Fruit fly (Drosophila melanogaster) whole organism, embryonic: ENCODE data around the gene mRpS7.

ENCODE experiments used
- BEAF-32 ChIP-seq: fragments of 200-800 bp; sonication (Bioruptor generic); optimal IDR thresholded peaks from 3 replicates; lab custom pipeline; 2017; ENCODE audit warnings: missing biosample characterization, missing genetic modification characterization, mild to moderate bottlenecking, moderate library complexity, missing genetic modification reagents
- CG10565 ChIP-seq: fragments of 200-800 bp; sonication (Bioruptor generic); optimal IDR thresholded peaks from 3 replicates; lab custom pipeline; 2016; ENCODE audit warnings: missing biosample characterization, mild to moderate bottlenecking, missing genetic modification characterization
- CG10959 ChIP-seq: fragments of 200-800 bp; sonication (Bioruptor generic); IDR thresholded peaks from 2 replicates; pipeline ENCODE4 v1.3.6; 2022; ENCODE audit warnings: missing biosample characterization, missing genetic modification characterization
- CG12769 ChIP-seq: fragments of 200-800 bp; sonication (Bioruptor generic); optimal IDR thresholded peaks from 2 replicates; lab custom pipeline; 2019; ENCODE audit warnings: missing biosample characterization, mild to moderate bottlenecking, missing genetic modification characterization, moderate library complexity
- CG15601 ChIP-seq: fragments of 200-800 bp; sonication (Bioruptor generic); optimal IDR thresholded peaks from 3 replicates; lab custom pipeline; 2019; ENCODE audit warnings: missing biosample characterization, mild to moderate bottlenecking, missing genetic modification characterization, moderate library complexity
- CG15696 ChIP-seq: fragments of 200-800 bp; sonication (Bioruptor generic); optimal IDR thresholded peaks from 2 replicates; lab custom pipeline; 2019; ENCODE audit warnings: missing biosample characterization, mild to moderate bottlenecking, missing genetic modification characterization, moderate library complexity
- CG1603 ChIP-seq: fragments of 200-800 bp; sonication (Bioruptor generic); optimal IDR thresholded peaks from 2 replicates; lab custom pipeline; 2019; ENCODE audit warnings: missing biosample characterization, mild to moderate bottlenecking, missing genetic modification characterization, moderate library complexity
- CG16815 ChIP-seq: fragments of 200-800 bp; sonication (Bioruptor generic); optimal IDR thresholded peaks from 3 replicates; lab custom pipeline; 2017; ENCODE audit warnings: missing biosample characterization, mild to moderate bottlenecking, missing genetic modification characterization
- CG17359 ChIP-seq: fragments of 200-800 bp; sonication (Bioruptor generic); optimal IDR thresholded peaks from 3 replicates; lab custom pipeline; 2018; ENCODE audit warnings: missing biosample characterization, mild to moderate bottlenecking, missing genetic modification characterization, moderate library complexity
- CG17361 ChIP-seq: fragments of 200-800 bp; sonication (Bioruptor generic); IDR thresholded peaks from 3 replicates; pipeline ENCODE4 v1.3.6; 2022; ENCODE audit warnings: missing biosample characterization, missing genetic modification characterization
- CG17612 ChIP-seq: fragments of 200-800 bp; sonication (Bioruptor generic); IDR thresholded peaks from 2 replicates; pipeline ENCODE4 v1.3.6; 2022; ENCODE audit warnings: missing biosample characterization, missing genetic modification characterization
- CG17829 ChIP-seq: fragments of 200-800 bp; optimal IDR thresholded peaks from 2 replicates; lab custom pipeline; 2019; ENCODE audit warnings: missing biosample characterization, mild to moderate bottlenecking, missing genetic modification characterization, moderate library complexity
- CG18262 ChIP-seq: fragments of 200-800 bp; optimal IDR thresholded peaks from 3 replicates; lab custom pipeline; 2019; ENCODE audit warnings: missing biosample characterization, mild to moderate bottlenecking, missing genetic modification characterization, moderate library complexity
- CG2120 ChIP-seq: fragments of 200-800 bp; sonication (Bioruptor generic); optimal IDR thresholded peaks from 3 replicates; lab custom pipeline; 2016; ENCODE audit warnings: missing biosample characterization, missing genetic modification characterization
- CG2875 ChIP-seq: fragments of 200-800 bp; sonication (Bioruptor generic); optimal IDR thresholded peaks from 2 replicates; lab custom pipeline; 2017; ENCODE audit warnings: missing biosample characterization, mild to moderate bottlenecking, missing genetic modification characterization, missing genetic modification reagents
- CG3847 ChIP-seq: fragments of 200-800 bp; sonication (Bioruptor generic); IDR thresholded peaks from 2 replicates; pipeline ENCODE4 v1.3.6; 2022; ENCODE audit warnings: missing biosample characterization, missing genetic modification characterization
- CG9932 ChIP-seq: fragments of 200-800 bp; sonication (Bioruptor generic); IDR thresholded peaks from 2 replicates; pipeline ENCODE4 v1.3.6; 2022; ENCODE audit warnings: missing biosample characterization, missing genetic modification characterization
- CHES-1-like ChIP-seq: fragments of 200-800 bp; sonication (Bioruptor generic); optimal IDR thresholded peaks from 2 replicates; lab custom pipeline; 2016; ENCODE audit warnings: missing biosample characterization, missing genetic modification characterization
- CkIIα-i1 ChIP-seq: fragments of 200-800 bp; sonication (Bioruptor generic); IDR thresholded peaks from 2 replicates; pipeline ENCODE4 v1.3.6; 2022; ENCODE audit warnings: missing biosample characterization, missing genetic modification characterization
- CoRest ChIP-seq: fragments of 200-800 bp; sonication (Bioruptor generic); optimal IDR thresholded peaks from 3 replicates; lab custom pipeline; 2018; ENCODE audit warnings: missing biosample characterization, mild to moderate bottlenecking, missing genetic modification characterization, moderate library complexity
- Dbx ChIP-seq: fragments of 200-800 bp; sonication (Bioruptor generic); IDR thresholded peaks from 3 replicates; pipeline ENCODE4 v1.3.6; 2022; ENCODE audit warnings: missing biosample characterization, missing genetic modification characterization
- Dp ChIP-seq: fragments of 200-800 bp; sonication (Bioruptor generic); optimal IDR thresholded peaks from 2 replicates; lab custom pipeline; 2018; ENCODE audit warnings: missing biosample characterization, mild to moderate bottlenecking, missing genetic modification characterization, moderate library complexity
- Drgx ChIP-seq: fragments of 200-800 bp; sonication (Bioruptor generic); IDR thresholded peaks from 2 replicates; pipeline ENCODE4 v1.3.6; 2022; ENCODE audit warnings: missing biosample characterization, missing genetic modification characterization
- Fer1 ChIP-seq: fragments of 200-800 bp; sonication (Bioruptor generic); optimal IDR thresholded peaks from 2 replicates; lab custom pipeline; 2017; ENCODE audit warnings: missing biosample characterization, mild to moderate bottlenecking, missing genetic modification characterization
- Gug ChIP-seq: fragments of 200-800 bp; sonication (Bioruptor generic); IDR thresholded peaks from 4 replicates; pipeline ENCODE4 v1.3.6; 2022; ENCODE audit warnings: missing biosample characterization, missing genetic modification characterization
- Hr51 ChIP-seq, 2 experiments: fragments of 200-800 bp; sonication (Bioruptor generic); optimal IDR thresholded peaks; 2 replicates in 1 of 2; 3 replicates in 1 of 2; lab custom pipeline; 2016 to 2018; ENCODE audit warnings: missing biosample characterization in 2 of 2, missing genetic modification characterization in 2 of 2, mild to moderate bottlenecking in 1 of 2, moderate library complexity in 1 of 2
- Sry-β ChIP-seq: fragments of 200-800 bp; sonication (Bioruptor generic); optimal IDR thresholded peaks from 2 replicates; lab custom pipeline; 2018; ENCODE audit warnings: missing biosample characterization, mild to moderate bottlenecking, missing genetic modification characterization, moderate library complexity
- Taf1 ChIP-seq: fragments of 200-800 bp; sonication (Bioruptor generic); IDR thresholded peaks from 2 replicates; pipeline ENCODE4 v1.3.6; 2022; ENCODE audit warnings: missing biosample characterization, missing genetic modification characterization
- Trl ChIP-seq, 3 experiments: fragments of >200 bp in 2 of 3; fragments of 200-800 bp in 1 of 3; sonication (Bioruptor generic) in 1 of 3; optimal IDR thresholded peaks; 2 replicates in 1 of 3; 3 replicates in 2 of 3; lab custom pipeline; 2016 to 2017; ENCODE audit warnings: missing biosample characterization in 1 of 3, missing genetic modification characterization in 1 of 3
- ara ChIP-seq: fragments of 200-800 bp; sonication (Bioruptor generic); IDR thresholded peaks from 2 replicates; pipeline ENCODE4 v1.3.6; 2022; ENCODE audit warnings: missing biosample characterization, missing genetic modification characterization
- ash1 ChIP-seq: fragments of 200-800 bp; sonication (Bioruptor generic); optimal IDR thresholded peaks from 2 replicates; lab custom pipeline; 2018; ENCODE audit warnings: missing biosample characterization, mild to moderate bottlenecking, missing genetic modification characterization
- crc ChIP-seq: fragments of 200-800 bp; sonication (Bioruptor generic); optimal IDR thresholded peaks from 2 replicates; lab custom pipeline; 2016; ENCODE audit warnings: missing biosample characterization, missing genetic modification characterization
- crp ChIP-seq, 2 experiments: fragments of 200-800 bp; sonication (Bioruptor generic); optimal IDR thresholded peaks; 2 replicates in 1 of 2; 3 replicates in 1 of 2; lab custom pipeline; 2017; ENCODE audit warnings: missing biosample characterization in 2 of 2, missing genetic modification characterization in 2 of 2, mild to moderate bottlenecking in 1 of 2, moderate library complexity in 1 of 2
- da ChIP-seq: fragments of 200-800 bp; sonication (Bioruptor generic); optimal IDR thresholded peaks from 2 replicates; lab custom pipeline; 2016; ENCODE audit warnings: missing biosample characterization, missing genetic modification characterization
- dati ChIP-seq: fragments of 200-800 bp; sonication (Bioruptor generic); IDR thresholded peaks from 2 replicates; pipeline ENCODE4 v1.3.6; 2022; ENCODE audit warnings: missing biosample characterization, missing genetic modification characterization
- disco-r ChIP-seq: fragments of 200-800 bp; sonication (Bioruptor generic); optimal IDR thresholded peaks from 2 replicates; lab custom pipeline; 2016; ENCODE audit warnings: missing biosample characterization, missing genetic modification characterization
- esg ChIP-seq: fragments of 200-800 bp; sonication (Bioruptor generic); conservative IDR thresholded peaks from 2 replicates; pipeline ENCODE4 v1.3.6; 2022; ENCODE audit warnings: missing biosample characterization, missing genetic modification characterization
- fru ChIP-seq: fragments of >200 bp; optimal IDR thresholded peaks from 2 replicates; lab custom pipeline; 2017
- fu2 ChIP-seq: fragments of 200-800 bp; sonication (Bioruptor generic); optimal IDR thresholded peaks from 2 replicates; lab custom pipeline; 2016; ENCODE audit warnings: missing biosample characterization, missing genetic modification characterization
- grau ChIP-seq: fragments of 200-800 bp; optimal IDR thresholded peaks from 3 replicates; lab custom pipeline; 2019; ENCODE audit warnings: missing biosample characterization, mild to moderate bottlenecking, missing genetic modification characterization, moderate library complexity
- grn ChIP-seq: fragments of 200-800 bp; sonication (Bioruptor generic); optimal IDR thresholded peaks from 3 replicates; lab custom pipeline; 2017; ENCODE audit warnings: missing biosample characterization, missing genetic modification characterization
- hth ChIP-seq: fragments of >200 bp; optimal IDR thresholded peaks from 2 replicates; lab custom pipeline; 2017; ENCODE audit warnings: inconsistent platforms
- kay ChIP-seq: fragments of 200-800 bp; sonication (Bioruptor generic); optimal IDR thresholded peaks from 2 replicates; lab custom pipeline; 2016; ENCODE audit warnings: missing biosample characterization, missing genetic modification characterization
- kni ChIP-seq: fragments of 200-800 bp; sonication (Bioruptor generic); optimal IDR thresholded peaks from 3 replicates; lab custom pipeline; 2017; ENCODE audit warnings: mild to moderate bottlenecking, missing biosample characterization, missing genetic modification reagents, missing genetic modification characterization
- nerfin-1 ChIP-seq: fragments of 200-800 bp; sonication (Bioruptor generic); optimal IDR thresholded peaks from 3 replicates; lab custom pipeline; 2019; ENCODE audit warnings: missing biosample characterization, mild to moderate bottlenecking, missing genetic modification characterization, moderate library complexity
- org-1 ChIP-seq: fragments of 200-800 bp; sonication (Bioruptor generic); optimal IDR thresholded peaks from 2 replicates; lab custom pipeline; 2017; ENCODE audit warnings: missing biosample characterization, missing genetic modification characterization
- pfk ChIP-seq: fragments of 200-800 bp; sonication (Bioruptor generic); optimal IDR thresholded peaks from 2 replicates; lab custom pipeline; 2018; ENCODE audit warnings: missing biosample characterization, mild to moderate bottlenecking, missing genetic modification characterization, moderate library complexity
- pzg ChIP-seq: fragments of 200-800 bp; sonication (Bioruptor generic); optimal IDR thresholded peaks from 3 replicates; lab custom pipeline; 2018; ENCODE audit warnings: missing biosample characterization, mild to moderate bottlenecking, missing genetic modification characterization, moderate library complexity
- rib ChIP-seq: fragments of 200-800 bp; sonication (Bioruptor generic); IDR thresholded peaks from 2 replicates; pipeline ENCODE4 v1.3.6; 2022; ENCODE audit warnings: missing biosample characterization, missing genetic modification characterization
- tll ChIP-seq, 2 experiments: fragments of 200-800 bp in 1 of 2; fragments of >200 bp in 1 of 2; sonication (Bioruptor generic) in 1 of 2; optimal IDR thresholded peaks; 2 replicates each; lab custom pipeline; 2017 to 2019; ENCODE audit warnings: missing biosample characterization in 2 of 2, missing genetic modification characterization in 2 of 2, mild to moderate bottlenecking in 1 of 2, moderate library complexity in 1 of 2
- twi ChIP-seq: fragments of 200-800 bp; optimal IDR thresholded peaks from 2 replicates; lab custom pipeline; 2019; ENCODE audit warnings: missing biosample characterization, mild to moderate bottlenecking, missing genetic modification characterization, moderate library complexity

mRpS7 gene

DNA sequence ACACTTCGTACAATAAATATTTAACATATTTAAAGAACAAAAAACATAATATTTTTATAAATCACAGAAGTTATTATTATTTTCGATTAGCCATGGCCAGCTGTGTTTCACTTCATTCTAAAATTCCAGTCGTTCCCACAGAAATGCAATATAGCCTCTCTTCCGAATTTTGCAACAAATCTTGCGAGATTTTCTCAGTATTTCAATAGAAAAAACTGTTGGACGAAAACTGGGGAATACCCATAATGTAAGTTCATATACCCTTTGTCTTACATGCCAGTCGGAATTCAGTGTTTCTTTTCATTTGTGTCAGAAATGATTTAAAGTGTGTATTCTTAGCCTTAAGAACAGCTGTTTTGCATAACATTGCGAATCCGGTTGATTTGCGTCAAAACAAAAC lies 30.0 kb upstream of the mRpS7 start, which contains the start of the genes CtsL4 and ClpP (continued):
- TF ChIP-seq Dbx (GFP tag; lab: Robert Waterston, UW) (no peak), CG18262 (peak; percentile 57), da (GFP tag; lab: Kevin White, UChicago) (no peak), BEAF-32 (GFP tag; lab: Kevin White, UChicago) (peak; percentile 31), Drgx (GFP tag; lab: Robert Waterston, UW) (no peak), CG2875 (GFP tag; lab: Kevin White, UChicago) (peak; percentile 20), ash1 (GFP tag; lab: Kevin White, UChicago) (no peak), CG10959 (GFP tag; lab: Robert Waterston, UW) (no peak), Dp (GFP tag; lab: Kevin White, UChicago) (peak; percentile 5), nerfin-1 (peak; percentile 56), grau (tag; lab: Kevin White, UChicago) (peak; percentile 60), tll (GFP tag; optimal IDR thresholded peaks at IDR 0.05; lab: Kevin White, UChicago) (no peak), disco-r (GFP tag; lab: Kevin White, UChicago) (no peak), CG17359 (tag; lab: Kevin White, UChicago) (peak; percentile 18), rib (GFP tag; lab: Robert Waterston, UW) (peak; percentile 83), CG2120 (GFP tag; lab: Kevin White, UChicago) (peak; percentile 64), CG17361 (GFP tag; lab: Robert Waterston, UW) (peak; percentile 76; the same call in 2 of the 3 replicates), CkIIα-i1 (no peak), crc (GFP tag; lab: Kevin White, UChicago) (no peak), Trl (optimal IDR thresholded peaks at IDR 0.05; lab: Kevin White, UChicago) (no peak), Trl (GFP tag; optimal IDR thresholded peaks at IDR 0.05; lab: Kevin White, UChicago) (peak; percentile 8), Taf1 (GFP tag; lab: Robert Waterston, UW) (no peak), kay (GFP tag; lab: Kevin White, UChicago) (peak; percentile 13), Sry-β (GFP tag; lab: Kevin White, UChicago) (peak; percentile 21), CG17829 (tag; lab: Kevin White, UChicago) (peak; percentile 66), crp (GFP tag; optimal IDR thresholded peaks at IDR 0.05; lab: Kevin White, UChicago) (peak; percentile 29 to 92), CoRest (tag; lab: Kevin White, UChicago) (peak; percentile 75), CHES-1-like (GFP tag; lab: Kevin White, UChicago) (peak; percentile 46), grn (GFP tag; lab: Kevin White, UChicago) (no peak), ara (GFP tag; lab: Robert Waterston, UW) (no peak), CG3847 (peak; percentile 36; the same call in 1 of the 2 replicates), org-1 (no peak), fru (lab: Kevin White, UChicago) (no peak), dati (GFP tag; lab: Robert Waterston, UW) (no peak), kni (no peak), CG12769 (tag; lab: Kevin White, UChicago) (no peak), pfk (GFP tag; lab: Kevin White, UChicago) (peak; percentile 97), CG16815 (GFP tag; lab: Kevin White, UChicago) (no peak), Gug (GFP tag; lab: Robert Waterston, UW) (peak; percentile 47; the same call in 2 of the 4 replicates), Hr51 (GFP tag; optimal IDR thresholded peaks at IDR 0.05; lab: Kevin White, UChicago) (peak in 1 of 2 experiments; percentile 2), pzg (GFP tag; lab: Kevin White, UChicago) (peak; percentile 72), hth (lab: Kevin White, UChicago) (no peak), CG15601 (tag; lab: Kevin White, UChicago) (peak; percentile 39), CG10565 (GFP tag; lab: Kevin White, UChicago) (no peak), CG9932 (GFP tag; lab: Robert Waterston, UW) (no peak; the same call in 1 of the 2 replicates), CG17612 (GFP tag; lab: Robert Waterston, UW) (no peak), twi (tag; lab: Kevin White, UChicago) (peak; percentile 61), fu2 (GFP tag; lab: Kevin White, UChicago) (peak; percentile 8), Fer1 (GFP tag; lab: Kevin White, UChicago) (peak; percentile 15), CG1603 (peak; percentile 100), CG15696 (tag; lab: Kevin White, UChicago) (peak; percentile 25), esg (GFP tag; lab: Robert Waterston, UW) (no peak)
